Fruit fly (Drosophila melanogaster) whole organism, embryonic: ENCODE data around the gene Desat2.
A peak's percentile ranks its signal among the peaks of the same experiment; 100 is the strongest.

ENCODE experiments used
- Abd-B ChIP-seq: fragments of 200-800 bp; sonication (Bioruptor generic); optimal IDR thresholded peaks from 2 replicates; lab custom pipeline; 2018; ENCODE audit warnings: missing biosample characterization, mild to moderate bottlenecking, missing genetic modification characterization, moderate library complexity
- Atf6 ChIP-seq: fragments of 200-800 bp; sonication (Bioruptor generic); IDR thresholded peaks from 2 replicates; pipeline ENCODE4 v1.3.6; 2022; ENCODE audit warnings: missing biosample characterization, missing genetic modification characterization
- Bgb ChIP-seq: fragments of 200-800 bp; sonication (Bioruptor generic); IDR thresholded peaks from 2 replicates; pipeline ENCODE4 v1.3.6; 2022; ENCODE audit warnings: missing biosample characterization, missing genetic modification characterization; ENCODE audit not compliant: partially characterized antibody
- C15 ChIP-seq: fragments of 200-800 bp; sonication (Bioruptor generic); IDR thresholded peaks from 3 replicates; pipeline ENCODE4 v1.3.6; 2022; ENCODE audit warnings: missing biosample characterization, missing genetic modification characterization
- CG10565 ChIP-seq: fragments of 200-800 bp; sonication (Bioruptor generic); optimal IDR thresholded peaks from 3 replicates; lab custom pipeline; 2016; ENCODE audit warnings: missing biosample characterization, mild to moderate bottlenecking, missing genetic modification characterization
- CG11247 ChIP-seq: fragments of 200-800 bp; sonication (Bioruptor generic); IDR thresholded peaks from 2 replicates; pipeline ENCODE4 v1.3.6; 2022; ENCODE audit warnings: missing biosample characterization, missing genetic modification characterization
- CG11723 ChIP-seq: fragments of 200-800 bp; sonication (Bioruptor generic); optimal IDR thresholded peaks from 2 replicates; lab custom pipeline; 2017; ENCODE audit warnings: missing biosample characterization, mild to moderate bottlenecking, missing genetic modification characterization
- CG13624 ChIP-seq: fragments of 200-800 bp; sonication (Bioruptor generic); optimal IDR thresholded peaks from 2 replicates; lab custom pipeline; 2016; ENCODE audit warnings: missing biosample characterization, missing genetic modification characterization
- CG1602 ChIP-seq: fragments of 200-800 bp; sonication (Bioruptor generic); optimal IDR thresholded peaks from 3 replicates; lab custom pipeline; 2016; ENCODE audit warnings: missing biosample characterization, missing genetic modification characterization
- CG17385 ChIP-seq: fragments of 200-800 bp; sonication (Bioruptor generic); optimal IDR thresholded peaks from 3 replicates; lab custom pipeline; 2018; ENCODE audit warnings: missing biosample characterization, mild to moderate bottlenecking, missing genetic modification characterization
- CG18011 ChIP-seq: fragments of 200-800 bp; sonication (Bioruptor generic); optimal IDR thresholded peaks from 2 replicates; lab custom pipeline; 2017; ENCODE audit warnings: missing biosample characterization, missing genetic modification characterization, mild to moderate bottlenecking, moderate library complexity, missing genotype
- CG2116 ChIP-seq: fragments of 200-800 bp; sonication (Bioruptor generic); optimal IDR thresholded peaks from 3 replicates; lab custom pipeline; 2018; ENCODE audit warnings: missing biosample characterization, mild to moderate bottlenecking, missing genetic modification characterization
- CG3065 ChIP-seq: fragments of 200-800 bp; sonication (Bioruptor generic); optimal IDR thresholded peaks from 2 replicates; lab custom pipeline; 2016; ENCODE audit warnings: missing biosample characterization, missing genetic modification characterization
- CG3163 ChIP-seq: fragments of 200-800 bp; sonication (Bioruptor generic); optimal IDR thresholded peaks from 3 replicates; lab custom pipeline; 2016; ENCODE audit warnings: missing biosample characterization, missing genetic modification characterization
- CG32772 ChIP-seq: fragments of 200-800 bp; sonication (Bioruptor generic); IDR thresholded peaks from 2 replicates; pipeline ENCODE4 v1.3.6; 2022; ENCODE audit warnings: missing biosample characterization, missing genetic modification characterization
- CG4404 ChIP-seq: fragments of 200-800 bp; sonication (Bioruptor generic); IDR thresholded peaks from 2 replicates; pipeline ENCODE4 v1.3.6; 2022; ENCODE audit warnings: missing biosample characterization, missing genetic modification characterization
- CG4617 ChIP-seq: fragments of 200-800 bp; sonication (Bioruptor generic); optimal IDR thresholded peaks from 3 replicates; lab custom pipeline; 2016; ENCODE audit warnings: missing biosample characterization, missing genetic modification characterization, borderline replicate concordance
- CG7271 ChIP-seq: fragments of 200-800 bp; sonication (Bioruptor generic); optimal IDR thresholded peaks from 2 replicates; lab custom pipeline; 2018; ENCODE audit warnings: missing biosample characterization, mild to moderate bottlenecking, missing genetic modification characterization, moderate library complexity
- CG7556 ChIP-seq: fragments of 200-800 bp; sonication (Bioruptor generic); optimal IDR thresholded peaks from 2 replicates; lab custom pipeline; 2017; ENCODE audit warnings: missing biosample characterization, mild to moderate bottlenecking, missing genetic modification characterization
- CG8089 ChIP-seq: fragments of 200-800 bp; sonication (Bioruptor generic); optimal IDR thresholded peaks from 3 replicates; lab custom pipeline; 2016; ENCODE audit warnings: missing biosample characterization, missing genetic modification characterization
- CG8924 ChIP-seq: fragments of 200-800 bp; optimal IDR thresholded peaks from 3 replicates; lab custom pipeline; 2019; ENCODE audit warnings: missing biosample characterization, mild to moderate bottlenecking, missing genetic modification characterization, moderate library complexity
- Dek ChIP-seq: fragments of 200-800 bp; sonication (Bioruptor generic); optimal IDR thresholded peaks from 3 replicates; lab custom pipeline; 2019; ENCODE audit warnings: missing biosample characterization, mild to moderate bottlenecking, missing genetic modification characterization, moderate library complexity
- Elba2 ChIP-seq: fragments of 200-800 bp; sonication (Bioruptor generic); optimal IDR thresholded peaks from 3 replicates; lab custom pipeline; 2016; ENCODE audit warnings: missing biosample characterization, missing genetic modification characterization
- HLH3B ChIP-seq: fragments of 200-800 bp; sonication (Bioruptor generic); IDR thresholded peaks from 2 replicates; pipeline ENCODE4 v1.3.6; 2022; ENCODE audit warnings: missing biosample characterization, missing genetic modification characterization
- Hr51 ChIP-seq, 2 experiments: fragments of 200-800 bp; sonication (Bioruptor generic); optimal IDR thresholded peaks; 2 replicates in 1 of 2; 3 replicates in 1 of 2; lab custom pipeline; 2016 to 2018; ENCODE audit warnings: missing biosample characterization in 2 of 2, missing genetic modification characterization in 2 of 2, mild to moderate bottlenecking in 1 of 2, moderate library complexity in 1 of 2
- Lim3 ChIP-seq: fragments of 200-800 bp; sonication (Bioruptor generic); IDR thresholded peaks from 2 replicates; pipeline ENCODE4 v1.3.6; 2022; ENCODE audit warnings: missing biosample characterization, missing genetic modification characterization
- Med ChIP-seq: fragments of 200-800 bp; sonication (Bioruptor generic); peaks from one replicate; lab custom pipeline; 2016; ENCODE audit warnings: missing biosample characterization, missing genetic modification characterization, mild to moderate bottlenecking, inconsistent platforms, moderate library complexity
- Opbp ChIP-seq: fragments of 200-800 bp; sonication (Bioruptor generic); IDR thresholded peaks from 3 replicates; pipeline ENCODE4 v1.3.6; 2022; ENCODE audit warnings: missing biosample characterization, missing genetic modification characterization; ENCODE audit not compliant: partially characterized antibody
- Optix ChIP-seq: fragments of 200-800 bp; sonication (Bioruptor generic); IDR thresholded peaks from 3 replicates; pipeline ENCODE4 v1.3.6; 2022; ENCODE audit warnings: missing biosample characterization, missing genetic modification characterization
- Ptx1 ChIP-seq: fragments of 200-800 bp; sonication (Bioruptor generic); IDR thresholded peaks from 2 replicates; pipeline ENCODE4 v1.3.6; 2022; ENCODE audit warnings: missing biosample characterization, missing genetic modification characterization
- Rfx ChIP-seq: fragments of 200-800 bp; sonication (Bioruptor generic); IDR thresholded peaks from 2 replicates; pipeline ENCODE4 v1.3.6; 2022; ENCODE audit warnings: missing biosample characterization, missing genetic modification characterization
- Usf ChIP-seq: fragments of 200-800 bp; sonication (Bioruptor generic); optimal IDR thresholded peaks from 2 replicates; lab custom pipeline; 2017; ENCODE audit warnings: missing genotype, missing biosample characterization, missing genetic modification characterization
- Xbp1 ChIP-seq: fragments of 200-800 bp; sonication (Bioruptor generic); optimal IDR thresholded peaks from 3 replicates; lab custom pipeline; 2016; ENCODE audit warnings: missing biosample characterization, mild to moderate bottlenecking, missing genetic modification characterization
- bcd ChIP-seq: fragments of 200-800 bp; sonication (Bioruptor generic); optimal IDR thresholded peaks from 2 replicates; lab custom pipeline; 2017; ENCODE audit warnings: missing biosample characterization, mild to moderate bottlenecking, missing genetic modification characterization
- cato ChIP-seq: fragments of 200-800 bp; sonication (Bioruptor generic); optimal IDR thresholded peaks from 2 replicates; lab custom pipeline; 2016; ENCODE audit warnings: missing biosample characterization, missing genetic modification characterization, borderline replicate concordance
- caup ChIP-seq: fragments of 200-800 bp; sonication (Bioruptor generic); optimal IDR thresholded peaks from 3 replicates; lab custom pipeline; 2017; ENCODE audit warnings: missing biosample characterization, mild to moderate bottlenecking, missing genetic modification characterization, moderate library complexity; ENCODE audit not compliant: severe bottlenecking
- dimm ChIP-seq: fragments of 200-800 bp; sonication (Bioruptor generic); IDR thresholded peaks from 2 replicates; pipeline ENCODE4 v1.3.6; 2022; ENCODE audit warnings: missing biosample characterization, missing genetic modification characterization
- dysf ChIP-seq: fragments of 200-800 bp; sonication (Bioruptor generic); IDR thresholded peaks from 3 replicates; pipeline ENCODE4 v1.3.6; 2022; ENCODE audit warnings: missing biosample characterization, missing genetic modification characterization
- fd64A ChIP-seq: fragments of 200-800 bp; sonication (Bioruptor generic); optimal IDR thresholded peaks from 3 replicates; lab custom pipeline; 2018; ENCODE audit warnings: missing biosample characterization, mild to moderate bottlenecking, missing genetic modification characterization
- fru ChIP-seq: fragments of >200 bp; optimal IDR thresholded peaks from 2 replicates; lab custom pipeline; 2017
- her ChIP-seq: fragments of 200-800 bp; sonication (Bioruptor generic); optimal IDR thresholded peaks from 2 replicates; lab custom pipeline; 2016; ENCODE audit warnings: missing biosample characterization, missing genetic modification characterization
- kni ChIP-seq: fragments of 200-800 bp; sonication (Bioruptor generic); optimal IDR thresholded peaks from 3 replicates; lab custom pipeline; 2017; ENCODE audit warnings: mild to moderate bottlenecking, missing biosample characterization, missing genetic modification reagents, missing genetic modification characterization
- lmd ChIP-seq: fragments of 200-800 bp; sonication (Bioruptor generic); IDR thresholded peaks from 2 replicates; pipeline ENCODE4 v1.3.6; 2022; ENCODE audit warnings: missing biosample characterization, missing genetic modification characterization
- maf-S ChIP-seq: fragments of 200-800 bp; sonication (Bioruptor generic); optimal IDR thresholded peaks from 2 replicates; lab custom pipeline; 2016; ENCODE audit warnings: missing biosample characterization, missing genetic modification characterization
- ro ChIP-seq: fragments of 200-800 bp; sonication (Bioruptor generic); IDR thresholded peaks from 2 replicates; pipeline ENCODE4 v1.3.6; 2022; ENCODE audit warnings: missing biosample characterization, missing genetic modification characterization
- row ChIP-seq: fragments of 200-800 bp; sonication (Bioruptor generic); IDR thresholded peaks from 3 replicates; pipeline ENCODE4 v1.3.6; 2022; ENCODE audit warnings: missing biosample characterization, missing genetic modification characterization
- slp2 ChIP-seq: fragments of 200-800 bp; sonication (Bioruptor generic); optimal IDR thresholded peaks from 2 replicates; lab custom pipeline; 2016; ENCODE audit warnings: missing biosample characterization, missing genetic modification characterization
- sob ChIP-seq: fragments of 200-800 bp; sonication (Bioruptor generic); IDR thresholded peaks from 2 replicates; pipeline ENCODE4 v1.3.6; 2022; ENCODE audit warnings: missing biosample characterization, missing genetic modification characterization
- sr ChIP-seq: fragments of 200-800 bp; sonication (Bioruptor generic); IDR thresholded peaks from 3 replicates; pipeline ENCODE4 v1.3.6; 2022; ENCODE audit warnings: missing biosample characterization, missing genetic modification characterization
- tll ChIP-seq, 2 experiments: fragments of 200-800 bp in 1 of 2; fragments of >200 bp in 1 of 2; sonication (Bioruptor generic) in 1 of 2; optimal IDR thresholded peaks; 2 replicates each; lab custom pipeline; 2017 to 2019; ENCODE audit warnings: missing biosample characterization in 2 of 2, missing genetic modification characterization in 2 of 2, mild to moderate bottlenecking in 1 of 2, moderate library complexity in 1 of 2
- tx ChIP-seq: fragments of 200-800 bp; sonication (Bioruptor generic); optimal IDR thresholded peaks from 2 replicates; lab custom pipeline; 2016; ENCODE audit warnings: missing biosample characterization, missing genetic modification characterization
- zen ChIP-seq: fragments of 200-800 bp; sonication (Bioruptor generic); optimal IDR thresholded peaks from 3 replicates; lab custom pipeline; 2018; ENCODE audit warnings: missing biosample characterization, mild to moderate bottlenecking, missing genetic modification characterization, moderate library complexity

The Desat2 gene

DNA sequence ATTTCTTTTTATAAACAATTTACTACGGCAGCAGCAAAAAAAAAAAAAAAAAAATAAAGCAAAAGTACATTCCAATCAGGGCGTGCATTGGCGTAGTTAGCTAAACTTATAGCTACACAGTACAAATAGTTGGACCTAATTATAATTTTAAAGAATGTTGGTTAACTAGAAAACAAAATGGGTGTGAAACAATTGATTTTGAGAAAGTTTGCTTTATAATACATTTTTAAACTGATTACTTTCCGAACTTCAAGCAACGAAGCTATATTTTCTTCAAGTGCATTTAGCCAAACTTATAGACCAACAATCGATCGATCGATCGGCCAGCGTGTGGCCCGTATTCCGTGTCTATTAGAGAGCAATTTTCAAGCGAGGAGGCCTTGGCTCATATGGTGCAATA lies 15.3 kb downstream of the Desat2 start (continued):
- TF ChIP-seq CG4617 (GFP tag; lab: Kevin White, UChicago) = no peak
- peak; percentile 5 for TF ChIP-seq CG8924 (tag; lab: Kevin White, UChicago)
- TF ChIP-seq Usf (GFP tag; lab: Kevin White, UChicago) = no peak
- TF ChIP-seq Xbp1 (GFP tag; lab: Kevin White, UChicago) = peak; percentile 7
- peak; percentile 35 for TF ChIP-seq CG17385 (GFP tag; lab: Kevin White, UChicago)
- TF ChIP-seq CG13624 = no peak
- TF ChIP-seq maf-S (GFP tag; lab: Kevin White, UChicago) = no peak
- TF ChIP-seq sr (GFP tag; lab: Robert Waterston, UW) = no peak
- TF ChIP-seq Dek = no peak
- no peak for TF ChIP-seq Optix (GFP tag; lab: Robert Waterston, UW)
- TF ChIP-seq lmd (GFP tag; lab: Robert Waterston, UW) = 0 out of 2 replicates have a peak, but pooled peaks have one; percentile 16
- TF ChIP-seq tx = no peak
- no peak for TF ChIP-seq CG7271 (tag; lab: Kevin White, UChicago)
- TF ChIP-seq CG4404 (GFP tag; lab: Robert Waterston, UW) = no peak
- TF ChIP-seq zen = no peak
- no peak for TF ChIP-seq CG2116 (GFP tag; lab: Kevin White, UChicago)
- TF ChIP-seq Hr51 (GFP tag; optimal IDR thresholded peaks at IDR 0.05; lab: Kevin White, UChicago) = peak in 1 of 2 experiments; percentile 77
- TF ChIP-seq fd64A (GFP tag; lab: Kevin White, UChicago) = no peak
- TF ChIP-seq tll (GFP tag; optimal IDR thresholded peaks at IDR 0.05; lab: Kevin White, UChicago) = no peak
- TF ChIP-seq CG10565 (GFP tag; lab: Kevin White, UChicago) = no peak
- TF ChIP-seq cato (GFP tag; lab: Kevin White, UChicago) = peak; percentile 16
- TF ChIP-seq fru (lab: Kevin White, UChicago) = no peak
- no peak for TF ChIP-seq kni (GFP tag; lab: Kevin White, UChicago)
- TF ChIP-seq Bgb (GFP tag; lab: Robert Waterston, UW) = no peak
- TF ChIP-seq CG8089 = no peak
- TF ChIP-seq caup (GFP tag; lab: Kevin White, UChicago) = no peak
- TF ChIP-seq Elba2 = no peak
- TF ChIP-seq CG32772 (GFP tag; lab: Robert Waterston, UW) = 0 out of 2 replicates have a peak, but pooled peaks have one; percentile 29
- no peak for TF ChIP-seq Opbp (GFP tag; lab: Robert Waterston, UW)
- no peak for TF ChIP-seq ro (GFP tag; lab: Robert Waterston, UW)
- no peak for TF ChIP-seq CG1602 (GFP tag; lab: Kevin White, UChicago)
- TF ChIP-seq Rfx = peak; percentile 23; the same call in 1 of the 2 replicates
- TF ChIP-seq row = peak; percentile 42
- peak; percentile 4 for TF ChIP-seq CG7556 (GFP tag; lab: Kevin White, UChicago)
- TF ChIP-seq CG3065 (GFP tag; lab: Kevin White, UChicago) = no peak
- TF ChIP-seq CG11723 = no peak
- TF ChIP-seq her = no peak
- no peak for TF ChIP-seq Abd-B (GFP tag; lab: Kevin White, UChicago)
- TF ChIP-seq dimm (GFP tag; lab: Robert Waterston, UW) = no peak
- no peak for TF ChIP-seq C15
- TF ChIP-seq dysf = peak; percentile 65
- no peak for TF ChIP-seq Lim3 (GFP tag; lab: Robert Waterston, UW)
- no peak for TF ChIP-seq CG18011 (GFP tag; lab: Kevin White, UChicago)
- peak; percentile 80 for TF ChIP-seq Med (GFP tag; lab: Kevin White, UChicago)
- TF ChIP-seq sob (GFP tag; lab: Robert Waterston, UW) = no peak
- TF ChIP-seq CG3163 (GFP tag; lab: Kevin White, UChicago) = no peak
- TF ChIP-seq CG11247 (GFP tag; lab: Robert Waterston, UW) = no peak
- peak; percentile 42; the same call in 1 of the 2 replicates for TF ChIP-seq HLH3B (GFP tag; lab: Robert Waterston, UW)
- TF ChIP-seq Ptx1 (GFP tag; lab: Robert Waterston, UW) = peak; percentile 56
- TF ChIP-seq Atf6 (GFP tag; lab: Robert Waterston, UW) = peak; percentile 39; the same call in 1 of the 2 replicates
- no peak for TF ChIP-seq bcd (GFP tag; lab: Kevin White, UChicago)
- TF ChIP-seq slp2 (GFP tag; lab: Kevin White, UChicago) = peak; percentile 24
